Fruit fly (Drosophila melanogaster) whole organism, embryonic: ENCODE measurements around the gene spz5.

Experiments
- Adf1 ChIP-seq: fragments of 200-800 bp; sonication (Bioruptor generic); IDR thresholded peaks from 2 replicates; pipeline ENCODE4 v1.3.6; 2022; ENCODE audit warnings: missing biosample characterization, missing genetic modification characterization
- B-H1 ChIP-seq: fragments of 200-800 bp; sonication (Bioruptor generic); IDR thresholded peaks from 3 replicates; pipeline ENCODE4 v1.3.6; 2022; ENCODE audit warnings: missing biosample characterization, missing genetic modification characterization
- CG10209 ChIP-seq: fragments of 200-800 bp; sonication (Bioruptor generic); optimal IDR thresholded peaks from 3 replicates; lab custom pipeline; 2017; ENCODE audit warnings: missing biosample characterization, mild to moderate bottlenecking, missing genetic modification characterization, missing genetic modification reagents
- CG11456 ChIP-seq: fragments of 200-800 bp; sonication (Bioruptor generic); IDR thresholded peaks from 3 replicates; pipeline ENCODE4 v1.3.6; 2022; ENCODE audit warnings: missing biosample characterization, missing genetic modification characterization
- CG15269 ChIP-seq: fragments of 200-800 bp; sonication (Bioruptor generic); optimal IDR thresholded peaks from 2 replicates; lab custom pipeline; 2018; ENCODE audit warnings: missing biosample characterization, mild to moderate bottlenecking, missing genetic modification characterization, moderate library complexity
- CG16815 ChIP-seq: fragments of 200-800 bp; sonication (Bioruptor generic); optimal IDR thresholded peaks from 3 replicates; lab custom pipeline; 2017; ENCODE audit warnings: missing biosample characterization, mild to moderate bottlenecking, missing genetic modification characterization
- CG2875 ChIP-seq: fragments of 200-800 bp; sonication (Bioruptor generic); optimal IDR thresholded peaks from 2 replicates; lab custom pipeline; 2017; ENCODE audit warnings: missing biosample characterization, mild to moderate bottlenecking, missing genetic modification characterization, missing genetic modification reagents
- CG3163 ChIP-seq: fragments of 200-800 bp; sonication (Bioruptor generic); optimal IDR thresholded peaks from 3 replicates; lab custom pipeline; 2016; ENCODE audit warnings: missing biosample characterization, missing genetic modification characterization
- CG32532 ChIP-seq: fragments of 200-800 bp; sonication (Bioruptor generic); IDR thresholded peaks from 2 replicates; pipeline ENCODE4 v1.3.6; 2022; ENCODE audit warnings: missing biosample characterization, missing genetic modification characterization
- CG3407 ChIP-seq: fragments of 200-800 bp; sonication (Bioruptor generic); optimal IDR thresholded peaks from 2 replicates; lab custom pipeline; 2018; ENCODE audit warnings: missing biosample characterization, mild to moderate bottlenecking, missing genetic modification characterization
- CG34422 ChIP-seq: fragments of 200-800 bp; sonication (Bioruptor generic); IDR thresholded peaks from 3 replicates; pipeline ENCODE4 v1.3.6; 2022; ENCODE audit warnings: missing biosample characterization, missing genetic modification characterization
- CG4282 ChIP-seq: fragments of 200-800 bp; sonication (Bioruptor generic); optimal IDR thresholded peaks from 2 replicates; lab custom pipeline; 2016; ENCODE audit warnings: missing biosample characterization, missing genetic modification characterization
- CG43689 ChIP-seq: fragments of 200-800 bp; sonication (Bioruptor generic); IDR thresholded peaks from 2 replicates; pipeline ENCODE4 v1.3.6; 2022; ENCODE audit warnings: missing biosample characterization, missing genetic modification characterization
- CG4730 ChIP-seq: fragments of 200-800 bp; sonication (Bioruptor generic); IDR thresholded peaks from 2 replicates; pipeline ENCODE4 v1.3.6; 2022; ENCODE audit warnings: missing biosample characterization, missing genetic modification characterization
- CG7556 ChIP-seq: fragments of 200-800 bp; sonication (Bioruptor generic); optimal IDR thresholded peaks from 2 replicates; lab custom pipeline; 2017; ENCODE audit warnings: missing biosample characterization, mild to moderate bottlenecking, missing genetic modification characterization
- CG8924 ChIP-seq: fragments of 200-800 bp; optimal IDR thresholded peaks from 3 replicates; lab custom pipeline; 2019; ENCODE audit warnings: missing biosample characterization, mild to moderate bottlenecking, missing genetic modification characterization, moderate library complexity
- CG9932 ChIP-seq: fragments of 200-800 bp; sonication (Bioruptor generic); IDR thresholded peaks from 2 replicates; pipeline ENCODE4 v1.3.6; 2022; ENCODE audit warnings: missing biosample characterization, missing genetic modification characterization
- CkIIα-i1 ChIP-seq: fragments of 200-800 bp; sonication (Bioruptor generic); IDR thresholded peaks from 2 replicates; pipeline ENCODE4 v1.3.6; 2022; ENCODE audit warnings: missing biosample characterization, missing genetic modification characterization
- Dbx ChIP-seq: fragments of 200-800 bp; sonication (Bioruptor generic); IDR thresholded peaks from 3 replicates; pipeline ENCODE4 v1.3.6; 2022; ENCODE audit warnings: missing biosample characterization, missing genetic modification characterization
- Deaf1 ChIP-seq: fragments of 200-800 bp; optimal IDR thresholded peaks from 3 replicates; lab custom pipeline; 2019; ENCODE audit warnings: missing biosample characterization, mild to moderate bottlenecking, missing genetic modification characterization, moderate library complexity
- Dek ChIP-seq: fragments of 200-800 bp; sonication (Bioruptor generic); optimal IDR thresholded peaks from 3 replicates; lab custom pipeline; 2019; ENCODE audit warnings: missing biosample characterization, mild to moderate bottlenecking, missing genetic modification characterization, moderate library complexity
- Dfd ChIP-seq, 2 experiments: fragments of >200 bp; optimal IDR thresholded peaks; 2 replicates each; lab custom pipeline; 2017; ENCODE audit warnings: missing biosample characterization in 2 of 2, missing genetic modification characterization in 2 of 2
- E2f2 ChIP-seq: fragments of 200-800 bp; sonication (Bioruptor generic); IDR thresholded peaks from 2 replicates; pipeline ENCODE4 v1.3.6; 2022; ENCODE audit warnings: missing biosample characterization, missing genetic modification characterization
- ERR ChIP-seq: fragments of 200-800 bp; sonication (Bioruptor generic); optimal IDR thresholded peaks from 2 replicates; lab custom pipeline; 2016; ENCODE audit warnings: missing biosample characterization, missing genetic modification characterization
- Hr51 ChIP-seq, 2 experiments: fragments of 200-800 bp; sonication (Bioruptor generic); optimal IDR thresholded peaks; 2 replicates in 1 of 2; 3 replicates in 1 of 2; lab custom pipeline; 2016 to 2018; ENCODE audit warnings: missing biosample characterization in 2 of 2, missing genetic modification characterization in 2 of 2, mild to moderate bottlenecking in 1 of 2, moderate library complexity in 1 of 2
- Lhr ChIP-seq: fragments of 200-800 bp; sonication (Bioruptor generic); optimal IDR thresholded peaks from 3 replicates; lab custom pipeline; 2017; ENCODE audit warnings: mild to moderate bottlenecking, missing biosample characterization, missing genetic modification reagents, missing genetic modification characterization
- MBD-R2 ChIP-seq: fragments of 200-800 bp; sonication (Bioruptor generic); IDR thresholded peaks from 2 replicates; pipeline ENCODE4 v1.3.6; 2022; ENCODE audit warnings: missing biosample characterization, missing genetic modification characterization
- Mad ChIP-seq: fragments of 200-800 bp; sonication (Bioruptor generic); optimal IDR thresholded peaks from 2 replicates; lab custom pipeline; 2016; ENCODE audit warnings: missing biosample characterization, missing genetic modification characterization
- Pdp1 ChIP-seq, 2 experiments: fragments of 200-800 bp; sonication (Bioruptor generic); optimal IDR thresholded peaks; 3 replicates each; lab custom pipeline; 2016; ENCODE audit warnings: missing biosample characterization in 2 of 2, missing genetic modification characterization in 2 of 2, mild to moderate bottlenecking in 1 of 2, moderate library complexity in 1 of 2
- Taf1 ChIP-seq: fragments of 200-800 bp; sonication (Bioruptor generic); IDR thresholded peaks from 2 replicates; pipeline ENCODE4 v1.3.6; 2022; ENCODE audit warnings: missing biosample characterization, missing genetic modification characterization
- Xbp1 ChIP-seq: fragments of 200-800 bp; sonication (Bioruptor generic); optimal IDR thresholded peaks from 3 replicates; lab custom pipeline; 2016; ENCODE audit warnings: missing biosample characterization, mild to moderate bottlenecking, missing genetic modification characterization
- YL-1 ChIP-seq: fragments of 200-800 bp; sonication (Bioruptor generic); optimal IDR thresholded peaks from 3 replicates; lab custom pipeline; 2017; ENCODE audit warnings: missing biosample characterization, mild to moderate bottlenecking, missing genetic modification characterization
- cg ChIP-seq: fragments of 200-800 bp; sonication (Bioruptor generic); optimal IDR thresholded peaks from 3 replicates; lab custom pipeline; 2019; ENCODE audit warnings: missing biosample characterization, mild to moderate bottlenecking, missing genetic modification characterization, moderate library complexity
- corto ChIP-seq: fragments of 200-800 bp; sonication (Bioruptor generic); optimal IDR thresholded peaks from 2 replicates; lab custom pipeline; 2016; ENCODE audit warnings: missing biosample characterization, mild to moderate bottlenecking, missing genetic modification characterization, moderate library complexity
- croc ChIP-seq: fragments of 200-800 bp; sonication (Bioruptor generic); conservative IDR thresholded peaks from 3 replicates; pipeline ENCODE4 v1.3.6; 2022; ENCODE audit warnings: missing biosample characterization, missing genetic modification characterization
- dmrt11E ChIP-seq: fragments of 200-800 bp; sonication (Bioruptor generic); optimal IDR thresholded peaks from 3 replicates; lab custom pipeline; 2018; ENCODE audit warnings: missing biosample characterization, mild to moderate bottlenecking, missing genetic modification characterization, moderate library complexity
- fd96Cb ChIP-seq: fragments of 200-800 bp; sonication (Bioruptor generic); optimal IDR thresholded peaks from 2 replicates; lab custom pipeline; 2018; ENCODE audit warnings: missing biosample characterization, mild to moderate bottlenecking, missing genetic modification characterization, moderate library complexity
- fru ChIP-seq: fragments of >200 bp; optimal IDR thresholded peaks from 2 replicates; lab custom pipeline; 2017
- gro ChIP-seq: fragments of 200-800 bp; sonication (Bioruptor generic); optimal IDR thresholded peaks from 2 replicates; lab custom pipeline; 2016; ENCODE audit warnings: missing biosample characterization, missing genetic modification characterization
- ind ChIP-seq: fragments of 200-800 bp; sonication (Bioruptor generic); optimal IDR thresholded peaks from 3 replicates; lab custom pipeline; 2016; ENCODE audit warnings: missing biosample characterization, missing genetic modification characterization
- lov ChIP-seq, 2 experiments: fragments of 200-800 bp in 1 of 2; fragments of >200 bp in 1 of 2; sonication (Bioruptor generic) in 1 of 2; IDR thresholded peaks in 1 of 2; optimal IDR thresholded peaks in 1 of 2; 2 replicates in 1 of 2; 3 replicates in 1 of 2; pipeline versions ENCODE4 v1.3.6 to Lab custom; 2017 to 2022; ENCODE audit warnings: missing biosample characterization in 1 of 2, missing genetic modification characterization in 1 of 2
- pan ChIP-seq, 4 experiments: fragments of >200 bp in 3 of 4; fragments of 200-800 bp in 1 of 4; sonication (Bioruptor generic) in 1 of 4; optimal IDR thresholded peaks in 3 of 4; IDR thresholded peaks in 1 of 4; 2 replicates each; pipeline versions ENCODE4 v1.3.6 to Lab custom; 2017 to 2022; ENCODE audit warnings: missing biosample characterization in 2 of 4, missing genetic modification characterization in 2 of 4, mixed read lengths in 1 of 4
- so ChIP-seq: fragments of 200-800 bp; sonication (Bioruptor generic); IDR thresholded peaks from 3 replicates; pipeline ENCODE4 v1.3.6; 2022; ENCODE audit warnings: missing biosample characterization, missing genetic modification characterization
- stc ChIP-seq: fragments of 200-800 bp; sonication (Bioruptor generic); IDR thresholded peaks from 2 replicates; pipeline ENCODE4 v1.3.6; 2022; ENCODE audit warnings: missing biosample characterization, missing genetic modification characterization
- tap ChIP-seq: fragments of 200-800 bp; optimal IDR thresholded peaks from 3 replicates; lab custom pipeline; 2019; ENCODE audit warnings: missing biosample characterization, mild to moderate bottlenecking, missing genetic modification characterization, moderate library complexity
- tin ChIP-seq: fragments of 200-800 bp; sonication (Bioruptor generic); optimal IDR thresholded peaks from 3 replicates; lab custom pipeline; 2016; ENCODE audit warnings: missing biosample characterization, missing genetic modification characterization
- tio ChIP-seq: fragments of 200-800 bp; sonication (Bioruptor generic); optimal IDR thresholded peaks from 2 replicates; lab custom pipeline; 2017; ENCODE audit warnings: missing biosample characterization, missing genetic modification characterization, inconsistent platforms
- unpg ChIP-seq: fragments of 200-800 bp; sonication (Bioruptor generic); optimal IDR thresholded peaks from 3 replicates; lab custom pipeline; 2018; ENCODE audit warnings: missing biosample characterization, mild to moderate bottlenecking, missing genetic modification characterization, moderate library complexity
- vnd ChIP-seq: fragments of 200-800 bp; sonication (Bioruptor generic); IDR thresholded peaks from 3 replicates; pipeline ENCODE4 v1.3.6; 2022; ENCODE audit warnings: missing biosample characterization, missing genetic modification characterization; ENCODE audit not compliant: partially characterized antibody
- zf30C ChIP-seq: fragments of 200-800 bp; sonication (Bioruptor generic); optimal IDR thresholded peaks from 3 replicates; lab custom pipeline; 2018; ENCODE audit warnings: missing biosample characterization, mild to moderate bottlenecking, missing genetic modification characterization

The spz5 gene

dm6 chr3L:2894750-2895149 lies 2.8 kb upstream of the spz5 start, which contains the start of gene Shab (continued):
- TF ChIP-seq pan (optimal IDR thresholded peaks at IDR 0.05; lab: Kevin White, UChicago): no peak
- TF ChIP-seq pan (GFP tag; optimal IDR thresholded peaks at IDR 0.05 in 1 of 2, IDR thresholded peaks at IDR 0.05 in 1 of 2): peak in 1 of 2 experiments; percentile 53
- peak; percentile 17 for TF ChIP-seq tin
- TF ChIP-seq Mad: no peak
- no peak for TF ChIP-seq tap (tag; lab: Kevin White, UChicago)
- peak; percentile 27; the same call in 1 of the 3 replicates for TF ChIP-seq B-H1
- peak; percentile 93 for TF ChIP-seq Deaf1 (tag; lab: Kevin White, UChicago)
- TF ChIP-seq vnd (GFP tag; lab: Robert Waterston, UW): no peak
- TF ChIP-seq cg: no peak
- TF ChIP-seq Taf1: no peak
- TF ChIP-seq CG3163 (GFP tag; lab: Kevin White, UChicago): no peak
- TF ChIP-seq so (GFP tag; lab: Robert Waterston, UW): peak; percentile 18; the same call in 1 of the 3 replicates
- TF ChIP-seq unpg (GFP tag; lab: Kevin White, UChicago): no peak
- TF ChIP-seq CG15269 (tag; lab: Kevin White, UChicago): peak; percentile 24
- TF ChIP-seq fru (lab: Kevin White, UChicago): no peak
- no peak for TF ChIP-seq dmrt11E (tag; lab: Kevin White, UChicago)
- TF ChIP-seq CG4730 (GFP tag; lab: Robert Waterston, UW): peak; percentile 23; the same call in 1 of the 2 replicates
- TF ChIP-seq CG10209 (GFP tag; lab: Kevin White, UChicago): no peak
- TF ChIP-seq CG9932: peak; percentile 58
- 0 out of 3 replicates have a peak, but pooled peaks have one; percentile 26 for TF ChIP-seq CG34422 (GFP tag; lab: Robert Waterston, UW)
- TF ChIP-seq CG16815: no peak
- TF ChIP-seq CG8924 (tag; lab: Kevin White, UChicago): no peak
- TF ChIP-seq Hr51 (GFP tag; optimal IDR thresholded peaks at IDR 0.05; lab: Kevin White, UChicago): peak; percentile 14 to 29
- TF ChIP-seq CkIIα-i1 (GFP tag; lab: Robert Waterston, UW): no peak
- no peak for TF ChIP-seq fd96Cb (tag; lab: Kevin White, UChicago)
- TF ChIP-seq CG7556 (GFP tag; lab: Kevin White, UChicago): peak; percentile 18
- peak; percentile 82 for TF ChIP-seq Adf1
- TF ChIP-seq CG32532: peak; percentile 65
- TF ChIP-seq Lhr (GFP tag; lab: Kevin White, UChicago): no peak
- no peak for TF ChIP-seq tio
- TF ChIP-seq CG2875 (GFP tag; lab: Kevin White, UChicago): no peak
- TF ChIP-seq MBD-R2: no peak
- peak; percentile 19 for TF ChIP-seq Xbp1 (GFP tag; lab: Kevin White, UChicago)
- TF ChIP-seq corto (GFP tag; lab: Kevin White, UChicago): no peak
- no peak for TF ChIP-seq lov (optimal IDR thresholded peaks at IDR 0.05; lab: Kevin White, UChicago)
- TF ChIP-seq lov (GFP tag; IDR thresholded peaks at IDR 0.05; lab: Robert Waterston, UW): 0 out of 3 replicates have a peak, but pooled peaks have one; percentile 55
- no peak for TF ChIP-seq Dfd (GFP tag; optimal IDR thresholded peaks at IDR 0.05; lab: Kevin White, UChicago)
- no peak for TF ChIP-seq CG43689 (GFP tag; lab: Robert Waterston, UW)
- peak; percentile 74; the same call in 2 of the 3 replicates for TF ChIP-seq CG11456 (GFP tag; lab: Robert Waterston, UW)
- peak; percentile 70; the same call in 2 of the 3 replicates for TF ChIP-seq Dbx (GFP tag; lab: Robert Waterston, UW)
- TF ChIP-seq croc (GFP tag; lab: Robert Waterston, UW): no peak
- TF ChIP-seq zf30C (GFP tag; lab: Kevin White, UChicago): no peak
- no peak for TF ChIP-seq YL-1
- peak; percentile 40 for TF ChIP-seq ind (GFP tag; lab: Kevin White, UChicago)
- peak; percentile 42; the same call in 1 of the 2 replicates for TF ChIP-seq E2f2
- TF ChIP-seq Dek (tag; lab: Kevin White, UChicago): peak; percentile 30
- TF ChIP-seq CG3407 (GFP tag; lab: Kevin White, UChicago): no peak
- TF ChIP-seq gro: peak; percentile 21
- TF ChIP-seq CG4282 (GFP tag; lab: Kevin White, UChicago): no peak
- peak in 1 of 2 experiments; percentile 16 for TF ChIP-seq Pdp1 (GFP tag; optimal IDR thresholded peaks at IDR 0.05; lab: Kevin White, UChicago)
- peak; percentile 4 for TF ChIP-seq ERR (GFP tag; lab: Kevin White, UChicago)
- 0 out of 2 replicates have a peak, but pooled peaks have one; percentile 23 for TF ChIP-seq stc (GFP tag; lab: Robert Waterston, UW)
